Fruit fly (Drosophila melanogaster): ENCODE measurements around the gene Pka-R1.

Gene Pka-R1

DNA sequence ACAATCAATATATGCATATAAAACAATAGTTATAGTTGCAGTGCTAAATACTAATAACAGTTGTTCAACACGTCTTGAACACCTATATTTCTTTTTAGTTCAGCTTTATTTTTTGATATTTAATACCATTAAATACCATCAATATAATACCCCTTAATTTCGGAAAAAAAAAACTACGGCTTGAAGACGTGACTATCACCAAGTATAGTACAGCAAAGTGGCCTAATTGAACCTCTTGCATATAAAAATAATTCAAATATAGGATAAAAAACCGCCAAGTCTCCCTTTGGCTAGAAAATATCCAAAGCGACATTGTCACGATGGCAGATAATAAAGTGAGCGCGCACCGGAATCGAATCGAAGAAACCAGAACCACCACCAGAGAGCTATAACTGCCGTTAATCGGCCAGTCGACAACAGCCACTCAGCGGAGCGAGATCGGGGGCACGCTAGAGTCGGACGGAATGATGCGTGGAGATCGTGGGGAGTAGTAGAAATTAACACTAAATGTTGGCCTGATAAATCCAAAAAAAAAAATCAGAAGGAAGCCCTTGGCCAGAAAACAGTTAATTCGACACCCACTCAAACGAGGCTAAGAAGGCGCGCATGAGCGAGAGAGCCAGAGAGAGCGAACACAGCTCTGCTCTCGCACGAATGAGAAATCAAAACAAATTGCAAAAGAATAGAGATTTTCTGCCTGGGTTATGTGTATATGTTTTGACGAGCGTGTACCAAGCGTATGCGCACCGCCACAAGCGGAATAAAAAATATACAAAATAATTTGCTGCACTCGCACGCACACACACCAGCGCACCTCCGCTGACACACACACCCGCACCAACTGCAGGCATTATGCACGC lies 30.9 kb upstream of the Pka-R1 start:
- TF ChIP-seq CG5204 (GFP tag; optimal IDR thresholded peaks at IDR 0.05) (no peak), CG11617 (GFP tag; optimal IDR thresholded peaks at IDR 0.05) (peak; percentile 54), cic (GFP tag; optimal IDR thresholded peaks at IDR 0.05) (peak; percentile 62), CG7101 (tag; optimal IDR thresholded peaks at IDR 0.05) (peak; percentile 47), CG33017 (tag; optimal IDR thresholded peaks at IDR 0.05) (peak; percentile 39), cnc (optimal IDR thresholded peaks at IDR 0.05) (no peak), bab1 (GFP tag; optimal IDR thresholded peaks at IDR 0.05) (peak; percentile 49), CG1620 (GFP tag; optimal IDR thresholded peaks at IDR 0.05) (peak; percentile 15), CG12768 (GFP tag; optimal IDR thresholded peaks at IDR 0.05) (peak; percentile 5), tj (GFP tag; optimal IDR thresholded peaks at IDR 0.05) (peak; percentile 47), Crg-1 (GFP tag; optimal IDR thresholded peaks at IDR 0.05) (peak; percentile 31), CG14711 (tag; optimal IDR thresholded peaks at IDR 0.05) (no peak), Mnt (GFP tag; optimal IDR thresholded peaks at IDR 0.05) (peak; percentile 58), pad (GFP tag; optimal IDR thresholded peaks at IDR 0.05) (peak; percentile 68), Hr96 (GFP tag; optimal IDR thresholded peaks at IDR 0.05) (peak; percentile 60), CG7045 (GFP tag; optimal IDR thresholded peaks at IDR 0.05) (peak; percentile 4), Clk (GFP tag; optimal IDR thresholded peaks at IDR 0.05) (no peak), toe (GFP tag; optimal IDR thresholded peaks at IDR 0.05) (peak; percentile 73), ovo (GFP tag; optimal IDR thresholded peaks at IDR 0.05) (peak; percentile 93), kay (GFP tag; ENCODE audit: borderline replicate concordance) (no peak)

DNA sequence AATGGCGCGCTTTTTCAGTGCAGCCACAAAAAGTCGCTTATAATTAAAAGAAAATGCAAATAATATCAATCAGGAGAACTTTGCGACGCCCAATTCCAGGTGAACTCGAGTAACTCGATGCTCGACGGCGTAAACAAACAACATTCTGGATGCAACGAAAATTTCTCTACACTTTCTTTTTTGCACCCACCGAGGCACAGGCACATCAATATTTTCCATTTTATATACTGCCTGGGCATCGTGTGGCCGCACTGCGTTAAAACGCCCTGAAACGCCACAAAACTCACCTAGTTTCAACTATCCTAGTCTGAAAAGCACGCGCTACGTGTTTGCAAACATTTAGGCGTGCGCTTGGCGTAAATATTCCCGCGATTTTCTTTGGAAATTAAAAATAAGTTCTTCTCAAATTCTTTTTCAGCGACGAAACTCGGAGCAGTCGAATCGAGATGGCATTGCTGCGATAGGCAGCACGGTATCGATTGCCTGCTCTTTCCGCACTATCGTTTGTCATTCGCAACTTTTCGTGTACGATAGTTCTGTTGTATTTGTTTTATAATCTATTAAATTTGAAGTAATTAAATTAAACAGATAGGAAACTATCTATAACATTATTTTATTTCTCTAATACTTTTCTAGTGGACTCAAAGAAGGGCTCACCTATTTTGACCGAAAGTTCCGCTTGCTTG lies 30.0 kb upstream of the Pka-R1 start, which contains the start of gene Pcif1:
TSS of gene Pcif1 (minus strand) at position 456 of the 686 bp plus-strand sequence.
- TF ChIP-seq kay (GFP tag; ENCODE audit: borderline replicate concordance) (no peak), Crg-1 (GFP tag; optimal IDR thresholded peaks at IDR 0.05) (peak; percentile 42), bab1 (GFP tag; optimal IDR thresholded peaks at IDR 0.05) (peak; percentile 53), Mnt (GFP tag; optimal IDR thresholded peaks at IDR 0.05) (no peak), CG11617 (GFP tag; optimal IDR thresholded peaks at IDR 0.05) (no peak), CG1620 (GFP tag; optimal IDR thresholded peaks at IDR 0.05) (peak; percentile 11), toe (GFP tag; optimal IDR thresholded peaks at IDR 0.05) (peak; percentile 17), CG5204 (GFP tag; optimal IDR thresholded peaks at IDR 0.05) (no peak), CG7101 (tag; optimal IDR thresholded peaks at IDR 0.05) (peak; percentile 34), ovo (GFP tag; optimal IDR thresholded peaks at IDR 0.05) (no peak)

- TF ChIP-seq bab1 (GFP tag; optimal IDR thresholded peaks at IDR 0.05): peak; percentile 34
- no peak for TF ChIP-seq CG7101 (tag; optimal IDR thresholded peaks at IDR 0.05)
Measured at dm6 chr3L:20787835-20788380, 28.0 kb upstream of the Pka-R1 start, which contains the start of gene CG11396. Gene CG11396, minus strand, starts transcription at chr3L:20788137.

- no peak for TF ChIP-seq Clk (GFP tag; optimal IDR thresholded peaks at IDR 0.05)
- no peak for TF ChIP-seq CG7045 (GFP tag; optimal IDR thresholded peaks at IDR 0.05)
- no peak for TF ChIP-seq CG33017 (tag; optimal IDR thresholded peaks at IDR 0.05)
- no peak for TF ChIP-seq cnc (optimal IDR thresholded peaks at IDR 0.05)
- no peak for TF ChIP-seq kay (GFP tag; ENCODE audit: borderline replicate concordance)
- TF ChIP-seq CG5204 (GFP tag; optimal IDR thresholded peaks at IDR 0.05): no peak
- TF ChIP-seq CG7101 (tag; optimal IDR thresholded peaks at IDR 0.05): no peak
- no peak for TF ChIP-seq tj (GFP tag; optimal IDR thresholded peaks at IDR 0.05)
- TF ChIP-seq pad (GFP tag; optimal IDR thresholded peaks at IDR 0.05): no peak
- no peak for TF ChIP-seq bab1 (GFP tag; optimal IDR thresholded peaks at IDR 0.05)
- no peak for TF ChIP-seq Hr96 (GFP tag; optimal IDR thresholded peaks at IDR 0.05)
- no peak for TF ChIP-seq Mnt (GFP tag; optimal IDR thresholded peaks at IDR 0.05)
- no peak for TF ChIP-seq CG11617 (GFP tag; optimal IDR thresholded peaks at IDR 0.05)
- TF ChIP-seq CG1620 (GFP tag; optimal IDR thresholded peaks at IDR 0.05): no peak
- TF ChIP-seq CG12768 (GFP tag; optimal IDR thresholded peaks at IDR 0.05): no peak
Measured at dm6 chr3L:20789299-20789698, 26.6 kb upstream of the Pka-R1 start.

DNA sequence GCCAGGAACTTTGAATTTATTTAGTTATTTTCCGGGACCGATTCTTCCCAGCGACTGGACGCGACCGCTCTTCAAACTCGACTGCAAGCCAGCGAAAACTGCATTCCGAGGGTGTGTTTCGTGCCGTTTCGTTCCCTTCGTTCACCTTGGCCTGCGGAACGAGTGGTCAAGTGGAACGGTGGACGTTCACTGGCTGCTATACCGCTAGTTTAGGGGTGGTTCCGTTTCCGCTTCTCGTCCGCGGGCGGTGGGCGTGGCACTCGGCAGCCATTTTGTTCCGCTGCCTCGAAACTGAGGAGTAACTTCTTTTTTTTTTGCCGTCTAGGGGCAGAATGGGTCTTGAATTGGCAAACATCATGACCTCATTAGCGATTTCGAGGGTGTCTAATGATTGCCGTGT lies 23.2 kb upstream of the Pka-R1 start, which contains the start of gene Six4:
TSS of gene Six4 (minus strand) at position 85 of the 400 bp plus-strand sequence.
- TF ChIP-seq toe (GFP tag; optimal IDR thresholded peaks at IDR 0.05): no peak
- TF ChIP-seq Mnt (GFP tag; optimal IDR thresholded peaks at IDR 0.05): peak; percentile 22
- TF ChIP-seq pad (GFP tag; optimal IDR thresholded peaks at IDR 0.05): peak; percentile 34
- TF ChIP-seq CG7101 (tag; optimal IDR thresholded peaks at IDR 0.05): peak; percentile 10
- TF ChIP-seq CG12768 (GFP tag; optimal IDR thresholded peaks at IDR 0.05): no peak
- TF ChIP-seq Hr96 (GFP tag; optimal IDR thresholded peaks at IDR 0.05): peak; percentile 29
- TF ChIP-seq Crg-1 (GFP tag; optimal IDR thresholded peaks at IDR 0.05): peak; percentile 20
- peak; percentile 13 for TF ChIP-seq ovo (GFP tag; optimal IDR thresholded peaks at IDR 0.05)
- TF ChIP-seq bab1 (GFP tag; optimal IDR thresholded peaks at IDR 0.05): peak; percentile 43
- peak; percentile 62 for TF ChIP-seq tj (GFP tag; optimal IDR thresholded peaks at IDR 0.05)
- TF ChIP-seq Clk (GFP tag; optimal IDR thresholded peaks at IDR 0.05): no peak
- TF ChIP-seq cnc (optimal IDR thresholded peaks at IDR 0.05): no peak
- no peak for TF ChIP-seq kay (GFP tag; ENCODE audit: borderline replicate concordance)
- peak; percentile 41 for TF ChIP-seq CG11617 (GFP tag; optimal IDR thresholded peaks at IDR 0.05)
- TF ChIP-seq cic (GFP tag; optimal IDR thresholded peaks at IDR 0.05): no peak
- TF ChIP-seq CG1620 (GFP tag; optimal IDR thresholded peaks at IDR 0.05): no peak
